Fruit fly (Drosophila melanogaster): ENCODE data around the gene CG32683.

Gene CG32683

DNA sequence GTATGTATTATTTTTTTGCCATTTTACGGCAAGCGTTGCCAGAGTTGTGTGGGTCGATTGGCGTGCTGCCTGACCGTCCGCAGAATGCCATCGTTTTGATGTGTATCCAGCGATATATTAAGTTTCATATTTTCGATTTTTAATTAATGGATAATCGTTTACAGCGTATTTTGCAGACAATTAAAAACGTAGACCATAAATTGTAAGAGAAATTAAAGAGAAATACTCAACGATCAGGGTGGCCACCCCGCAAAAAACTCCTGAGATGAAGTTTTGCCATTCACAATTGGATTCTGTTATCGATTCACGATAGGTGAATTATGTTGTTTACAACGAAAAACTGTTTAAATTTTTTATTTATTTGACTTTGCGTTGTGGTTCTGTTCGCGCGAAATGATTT, 19.9 kb upstream of the CG32683 start, which contains the start of gene nocte (continued):
- TF ChIP-seq sqz (GFP tag; optimal IDR thresholded peaks at IDR 0.05), result peak; percentile 0
- peak; percentile 58 for TF ChIP-seq slbo (GFP tag; IDR thresholded peaks at IDR 0.05)
- TF ChIP-seq Hand (GFP tag; optimal IDR thresholded peaks at IDR 0.05), result no peak
- TF ChIP-seq Opbp (GFP tag; IDR thresholded peaks at IDR 0.05; ENCODE audit: partially characterized antibody), result peak; percentile 29; the same call in 1 of the 3 replicates
- no peak for TF ChIP-seq CG4360 (GFP tag; IDR thresholded peaks at IDR 0.05)
- no peak for TF ChIP-seq Atf6 (GFP tag; IDR thresholded peaks at IDR 0.05)
- no peak for TF ChIP-seq lola (GFP tag; optimal IDR thresholded peaks at IDR 0.05)
- peak; percentile 24 for TF ChIP-seq sd (tag; optimal IDR thresholded peaks at IDR 0.05)
- no peak for TF ChIP-seq so (GFP tag; IDR thresholded peaks at IDR 0.05)
- TF ChIP-seq Hey (tag; optimal IDR thresholded peaks at IDR 0.05), result no peak
- no peak for TF ChIP-seq Dbx (GFP tag; IDR thresholded peaks at IDR 0.05)
- TF ChIP-seq Stat92E (GFP tag; optimal IDR thresholded peaks at IDR 0.05), result no peak
- TF ChIP-seq CG14667 (GFP tag; IDR thresholded peaks at IDR 0.05), result no peak
- TF ChIP-seq CG16863 (GFP tag; optimal IDR thresholded peaks at IDR 0.05), result no peak
- TF ChIP-seq en (GFP tag; optimal IDR thresholded peaks at IDR 0.05), result no peak
- TF ChIP-seq CG7271 (tag; optimal IDR thresholded peaks at IDR 0.05), result no peak
- TF ChIP-seq az2 (GFP tag; optimal IDR thresholded peaks at IDR 0.05), result no peak
- no peak for TF ChIP-seq Nf-YC (tag; optimal IDR thresholded peaks at IDR 0.05)
- peak; percentile 48; the same call in 1 of the 2 replicates for TF ChIP-seq unc-4 (GFP tag; IDR thresholded peaks at IDR 0.05; ENCODE audit: partially characterized antibody)
- 0 out of 2 replicates have a peak, but pooled peaks have one; percentile 8 for TF ChIP-seq gt (GFP tag; IDR thresholded peaks at IDR 0.05)
- TF ChIP-seq sob (GFP tag; IDR thresholded peaks at IDR 0.05), result no peak
- peak; percentile 42 for TF ChIP-seq zfh2 (GFP tag; optimal IDR thresholded peaks at IDR 0.05)
- no peak for TF ChIP-seq CG34224 (GFP tag; IDR thresholded peaks at IDR 0.05; ENCODE audit: partially characterized antibody)
- no peak for TF ChIP-seq CG3163 (GFP tag; optimal IDR thresholded peaks at IDR 0.05)
- no peak for TF ChIP-seq scrt (GFP tag; optimal IDR thresholded peaks at IDR 0.05)
- peak; percentile 18 for TF ChIP-seq Lhr (GFP tag; optimal IDR thresholded peaks at IDR 0.05)
- no peak for TF ChIP-seq org-1 (GFP tag; optimal IDR thresholded peaks at IDR 0.05)
- no peak for TF ChIP-seq fd96Cb (tag; optimal IDR thresholded peaks at IDR 0.05)
- TF ChIP-seq dmrt99B (tag; optimal IDR thresholded peaks at IDR 0.05), result no peak
- no peak for TF ChIP-seq ab (GFP tag; optimal IDR thresholded peaks at IDR 0.05)
- no peak for TF ChIP-seq tap (tag; optimal IDR thresholded peaks at IDR 0.05)
- TF ChIP-seq sug (tag; optimal IDR thresholded peaks at IDR 0.05), result peak; percentile 33
- no peak for TF ChIP-seq trh (GFP tag; optimal IDR thresholded peaks at IDR 0.05)
- no peak for TF ChIP-seq corto (GFP tag; optimal IDR thresholded peaks at IDR 0.05)
- no peak for TF ChIP-seq tll (GFP tag; optimal IDR thresholded peaks at IDR 0.05)
- no peak for TF ChIP-seq CG2875 (GFP tag; optimal IDR thresholded peaks at IDR 0.05)
- TF ChIP-seq Taf1 (GFP tag; IDR thresholded peaks at IDR 0.05), result no peak
- no peak for TF ChIP-seq CG7963 (GFP tag; IDR thresholded peaks at IDR 0.05; ENCODE audit: partially characterized antibody)
- TF ChIP-seq abd-A (tag; optimal IDR thresholded peaks at IDR 0.05), result no peak
- TF ChIP-seq disco-r (GFP tag; optimal IDR thresholded peaks at IDR 0.05), result no peak
- TF ChIP-seq Nf-YB (GFP tag; optimal IDR thresholded peaks at IDR 0.05), result no peak
- peak; percentile 57 for TF ChIP-seq CG3847 (GFP tag; IDR thresholded peaks at IDR 0.05)
- no peak for TF ChIP-seq CrebB (tag; optimal IDR thresholded peaks at IDR 0.05)
- no peak for TF ChIP-seq Lpt (GFP tag; optimal IDR thresholded peaks at IDR 0.05)
- TF ChIP-seq CG12391 (tag; optimal IDR thresholded peaks at IDR 0.05), result peak; percentile 20
- TF ChIP-seq Aef1 (GFP tag; IDR thresholded peaks at IDR 0.05), result no peak
- TF ChIP-seq CG4820 (GFP tag; optimal IDR thresholded peaks at IDR 0.05), result no peak
- TF ChIP-seq C15 (GFP tag; IDR thresholded peaks at IDR 0.05), result no peak
- TF ChIP-seq CG8388 (GFP tag; optimal IDR thresholded peaks at IDR 0.05), result no peak
- no peak for TF ChIP-seq B-H2 (GFP tag; optimal IDR thresholded peaks at IDR 0.05)
- TF ChIP-seq CG10462 (GFP tag; optimal IDR thresholded peaks at IDR 0.05), result no peak

Data from whole organism, embryonic.